Fruit fly (Drosophila melanogaster) whole organism, embryonic: ENCODE results near the gene drongo.

Source experiments
- Abd-B ChIP-seq: fragments of 200-800 bp; sonication (Bioruptor generic); optimal IDR thresholded peaks from 2 replicates; lab custom pipeline; 2018; ENCODE audit warnings: missing biosample characterization, mild to moderate bottlenecking, missing genetic modification characterization, moderate library complexity
- Atf-2 ChIP-seq: fragments of 200-800 bp; sonication (Bioruptor generic); optimal IDR thresholded peaks from 2 replicates; lab custom pipeline; 2016; ENCODE audit warnings: missing biosample characterization, missing genetic modification characterization
- CG10147 ChIP-seq: fragments of 200-800 bp; sonication (Bioruptor generic); optimal IDR thresholded peaks from 2 replicates; lab custom pipeline; 2019; ENCODE audit warnings: missing biosample characterization, mild to moderate bottlenecking, missing genetic modification characterization, moderate library complexity
- CG11247 ChIP-seq: fragments of 200-800 bp; sonication (Bioruptor generic); IDR thresholded peaks from 2 replicates; pipeline ENCODE4 v1.3.6; 2022; ENCODE audit warnings: missing biosample characterization, missing genetic modification characterization
- CG12659 ChIP-seq: fragments of 200-800 bp; sonication (Bioruptor generic); optimal IDR thresholded peaks from 3 replicates; lab custom pipeline; 2017; ENCODE audit warnings: mild to moderate bottlenecking, missing biosample characterization, missing genetic modification reagents, missing genetic modification characterization
- CG12942 ChIP-seq: fragments of 200-800 bp; sonication (Bioruptor generic); optimal IDR thresholded peaks from 3 replicates; lab custom pipeline; 2016; ENCODE audit warnings: missing biosample characterization, missing genetic modification characterization
- CG14014 ChIP-seq: fragments of 200-800 bp; sonication (Bioruptor generic); IDR thresholded peaks from 2 replicates; pipeline ENCODE4 v1.3.6; 2022; ENCODE audit warnings: missing biosample characterization, missing genetic modification characterization
- CG17361 ChIP-seq: fragments of 200-800 bp; sonication (Bioruptor generic); IDR thresholded peaks from 3 replicates; pipeline ENCODE4 v1.3.6; 2022; ENCODE audit warnings: missing biosample characterization, missing genetic modification characterization
- CG1792 ChIP-seq: fragments of 200-800 bp; sonication (Bioruptor generic); optimal IDR thresholded peaks from 2 replicates; lab custom pipeline; 2016; ENCODE audit warnings: missing biosample characterization, missing genetic modification characterization
- CG18476 ChIP-seq: fragments of 200-800 bp; sonication (Bioruptor generic); optimal IDR thresholded peaks from 2 replicates; lab custom pipeline; 2016; ENCODE audit warnings: missing biosample characterization, mild to moderate bottlenecking, missing genetic modification characterization
- CG18599 ChIP-seq: fragments of 200-800 bp; sonication (Bioruptor generic); optimal IDR thresholded peaks from 3 replicates; lab custom pipeline; 2017; ENCODE audit warnings: missing biosample characterization, missing genetic modification characterization, mild to moderate bottlenecking, moderate library complexity, missing genetic modification reagents
- CG2889 ChIP-seq: fragments of 200-800 bp; sonication (Bioruptor generic); IDR thresholded peaks from 3 replicates; pipeline ENCODE4 v1.3.6; 2022; ENCODE audit warnings: missing biosample characterization, missing genetic modification characterization
- CG31224 ChIP-seq: fragments of 200-800 bp; sonication (Bioruptor generic); IDR thresholded peaks from 2 replicates; pipeline ENCODE4 v1.3.6; 2022; ENCODE audit warnings: missing biosample characterization, missing genetic modification characterization
- CG34224 ChIP-seq: fragments of 200-800 bp; sonication (Bioruptor generic); IDR thresholded peaks from 3 replicates; pipeline ENCODE4 v1.3.6; 2022; ENCODE audit warnings: missing biosample characterization, missing genetic modification characterization; ENCODE audit not compliant: partially characterized antibody
- CG43689 ChIP-seq: fragments of 200-800 bp; sonication (Bioruptor generic); IDR thresholded peaks from 2 replicates; pipeline ENCODE4 v1.3.6; 2022; ENCODE audit warnings: missing biosample characterization, missing genetic modification characterization
- CG4820 ChIP-seq: fragments of 200-800 bp; sonication (Bioruptor generic); optimal IDR thresholded peaks from 3 replicates; lab custom pipeline; 2016; ENCODE audit warnings: missing biosample characterization, missing genetic modification characterization
- CG6791 ChIP-seq: fragments of 200-800 bp; sonication (Bioruptor generic); IDR thresholded peaks from 3 replicates; pipeline ENCODE4 v1.3.6; 2022; ENCODE audit warnings: missing biosample characterization, missing genetic modification characterization; ENCODE audit not compliant: partially characterized antibody
- CG8478 ChIP-seq: fragments of >200 bp; optimal IDR thresholded peaks from 2 replicates; lab custom pipeline; 2018
- CG9215 ChIP-seq: fragments of 200-800 bp; sonication (Bioruptor generic); IDR thresholded peaks from 2 replicates; pipeline ENCODE4 v1.3.6; 2022; ENCODE audit warnings: missing biosample characterization, missing genetic modification characterization
- Mes4 ChIP-seq: fragments of 200-800 bp; sonication (Bioruptor generic); optimal IDR thresholded peaks from 2 replicates; lab custom pipeline; 2016; ENCODE audit warnings: missing biosample characterization, missing genetic modification characterization
- NFAT ChIP-seq: fragments of 200-800 bp; sonication (Bioruptor generic); IDR thresholded peaks from 2 replicates; pipeline ENCODE4 v1.3.6; 2022; ENCODE audit warnings: missing biosample characterization, missing genetic modification characterization
- Nf-YB ChIP-seq: fragments of 200-800 bp; sonication (Bioruptor generic); optimal IDR thresholded peaks from 3 replicates; lab custom pipeline; 2019; ENCODE audit warnings: missing biosample characterization, mild to moderate bottlenecking, missing genetic modification characterization, moderate library complexity
- Six4 ChIP-seq: fragments of 200-800 bp; sonication (Bioruptor generic); optimal IDR thresholded peaks from 2 replicates; lab custom pipeline; 2016; ENCODE audit warnings: missing biosample characterization, missing genetic modification characterization
- ac ChIP-seq: fragments of 200-800 bp; sonication (Bioruptor generic); optimal IDR thresholded peaks from 3 replicates; lab custom pipeline; 2017; ENCODE audit warnings: missing biosample characterization, mild to moderate bottlenecking, missing genetic modification characterization
- amos ChIP-seq: fragments of 200-800 bp; sonication (Bioruptor generic); IDR thresholded peaks from 2 replicates; pipeline ENCODE4 v1.3.6; 2022; ENCODE audit warnings: missing biosample characterization, missing genetic modification characterization; ENCODE audit not compliant: partially characterized antibody
- ato ChIP-seq: fragments of 200-800 bp; sonication (Bioruptor generic); IDR thresholded peaks from 2 replicates; pipeline ENCODE4 v1.3.6; 2022; ENCODE audit warnings: missing biosample characterization, missing genetic modification characterization; ENCODE audit not compliant: partially characterized antibody
- cato ChIP-seq: fragments of 200-800 bp; sonication (Bioruptor generic); optimal IDR thresholded peaks from 2 replicates; lab custom pipeline; 2016; ENCODE audit warnings: missing biosample characterization, missing genetic modification characterization, borderline replicate concordance
- ci ChIP-seq: fragments of 200-800 bp; sonication (Bioruptor generic); IDR thresholded peaks from 3 replicates; pipeline ENCODE4 v1.3.6; 2022; ENCODE audit warnings: missing biosample characterization, missing genetic modification characterization
- croc ChIP-seq: fragments of 200-800 bp; sonication (Bioruptor generic); conservative IDR thresholded peaks from 3 replicates; pipeline ENCODE4 v1.3.6; 2022; ENCODE audit warnings: missing biosample characterization, missing genetic modification characterization
- dmrt99B ChIP-seq: fragments of 200-800 bp; sonication (Bioruptor generic); optimal IDR thresholded peaks from 2 replicates; lab custom pipeline; 2018; ENCODE audit warnings: missing biosample characterization, mild to moderate bottlenecking, missing genetic modification characterization, moderate library complexity
- dysf ChIP-seq: fragments of 200-800 bp; sonication (Bioruptor generic); IDR thresholded peaks from 3 replicates; pipeline ENCODE4 v1.3.6; 2022; ENCODE audit warnings: missing biosample characterization, missing genetic modification characterization
- emc ChIP-seq: fragments of 200-800 bp; sonication (Bioruptor generic); optimal IDR thresholded peaks from 2 replicates; lab custom pipeline; 2016; ENCODE audit warnings: missing biosample characterization, missing genetic modification characterization
- eyg ChIP-seq: fragments of 200-800 bp; sonication (Bioruptor generic); optimal IDR thresholded peaks from 3 replicates; lab custom pipeline; 2016; ENCODE audit warnings: missing biosample characterization, missing genetic modification characterization
- gem ChIP-seq: fragments of 200-800 bp; sonication (Bioruptor generic); optimal IDR thresholded peaks from 2 replicates; lab custom pipeline; 2019; ENCODE audit warnings: missing biosample characterization, mild to moderate bottlenecking, missing genetic modification characterization, moderate library complexity
- grau ChIP-seq: fragments of 200-800 bp; optimal IDR thresholded peaks from 3 replicates; lab custom pipeline; 2019; ENCODE audit warnings: missing biosample characterization, mild to moderate bottlenecking, missing genetic modification characterization, moderate library complexity
- ham ChIP-seq: fragments of 200-800 bp; sonication (Bioruptor generic); IDR thresholded peaks from 2 replicates; pipeline ENCODE4 v1.3.6; 2022; ENCODE audit warnings: missing biosample characterization, missing genetic modification characterization
- jigr1 ChIP-seq: fragments of 200-800 bp; sonication (Bioruptor generic); IDR thresholded peaks from 3 replicates; pipeline ENCODE4 v1.3.6; 2022; ENCODE audit warnings: missing biosample characterization, missing genetic modification characterization
- jumu ChIP-seq: fragments of 200-800 bp; sonication (Bioruptor generic); optimal IDR thresholded peaks from 3 replicates; lab custom pipeline; 2016; ENCODE audit warnings: missing biosample characterization, missing genetic modification characterization
- kay ChIP-seq: fragments of 200-800 bp; sonication (Bioruptor generic); optimal IDR thresholded peaks from 2 replicates; lab custom pipeline; 2016; ENCODE audit warnings: missing biosample characterization, missing genetic modification characterization
- ken ChIP-seq: fragments of 200-800 bp; sonication (Bioruptor generic); IDR thresholded peaks from 3 replicates; pipeline ENCODE4 v1.3.6; 2022; ENCODE audit warnings: missing biosample characterization, missing genetic modification characterization
- klu ChIP-seq: fragments of 200-800 bp; sonication (Bioruptor generic); IDR thresholded peaks from 2 replicates; pipeline ENCODE4 v1.3.6; 2022; ENCODE audit warnings: missing biosample characterization, missing genetic modification characterization
- mirr ChIP-seq: fragments of 200-800 bp; sonication (Bioruptor generic); optimal IDR thresholded peaks from 3 replicates; lab custom pipeline; 2018; ENCODE audit warnings: missing biosample characterization, mild to moderate bottlenecking, missing genetic modification characterization
- mld ChIP-seq: fragments of 200-800 bp; sonication (Bioruptor generic); IDR thresholded peaks from 3 replicates; pipeline ENCODE4 v1.3.6; 2022; ENCODE audit warnings: missing biosample characterization, missing genetic modification characterization; ENCODE audit not compliant: partially characterized antibody
- nmo ChIP-seq: fragments of 200-800 bp; sonication (Bioruptor generic); optimal IDR thresholded peaks from 2 replicates; lab custom pipeline; 2018; ENCODE audit warnings: missing biosample characterization, mild to moderate bottlenecking, missing genetic modification characterization, moderate library complexity
- p53 ChIP-seq: fragments of 200-800 bp; sonication (Bioruptor generic); optimal IDR thresholded peaks from 2 replicates; lab custom pipeline; 2016; ENCODE audit warnings: missing biosample characterization, missing genetic modification characterization
- shn ChIP-seq: fragments of 200-800 bp; sonication (Bioruptor generic); optimal IDR thresholded peaks from 3 replicates; lab custom pipeline; 2016; ENCODE audit warnings: missing biosample characterization, missing genetic modification characterization
- ssp ChIP-seq: fragments of 200-800 bp; sonication (Bioruptor generic); IDR thresholded peaks from 2 replicates; pipeline ENCODE4 v1.3.6; 2022; ENCODE audit warnings: missing biosample characterization, missing genetic modification characterization
- unc-4 ChIP-seq: fragments of 200-800 bp; sonication (Bioruptor generic); IDR thresholded peaks from 2 replicates; pipeline ENCODE4 v1.3.6; 2022; ENCODE audit warnings: missing biosample characterization, missing genetic modification characterization; ENCODE audit not compliant: partially characterized antibody
- wek ChIP-seq: fragments of 200-800 bp; sonication (Bioruptor generic); optimal IDR thresholded peaks from 3 replicates; lab custom pipeline; 2018; ENCODE audit warnings: missing biosample characterization, mild to moderate bottlenecking, missing genetic modification characterization, moderate library complexity

Gene drongo

dm6 chr2L:866950-867744, 16.3 kb upstream of the drongo start (continued):
- peak; percentile 82 for TF ChIP-seq wek (GFP tag; lab: Kevin White, UChicago)
- peak; percentile 76; the same call in 1 of the 2 replicates for TF ChIP-seq ham
- TF ChIP-seq CG18476 (GFP tag; lab: Kevin White, UChicago): peak; percentile 83
- TF ChIP-seq p53 (GFP tag; lab: Kevin White, UChicago): peak; percentile 57
- peak; percentile 97 for TF ChIP-seq ci (GFP tag; lab: Robert Waterston, UW)
- TF ChIP-seq CG17361 (GFP tag; lab: Robert Waterston, UW): peak; percentile 90
- peak; percentile 83 for TF ChIP-seq Mes4 (GFP tag; lab: Kevin White, UChicago)
- peak; percentile 68 for TF ChIP-seq ac (GFP tag; lab: Kevin White, UChicago)
- peak; percentile 84 for TF ChIP-seq kay
- TF ChIP-seq ken: peak; percentile 94
- no peak for TF ChIP-seq CG8478 (lab: Kevin White, UChicago)
- TF ChIP-seq Six4 (GFP tag; lab: Kevin White, UChicago): peak; percentile 81
- no peak for TF ChIP-seq CG34224 (GFP tag; lab: Robert Waterston, UW)
- TF ChIP-seq jigr1 (GFP tag; lab: Robert Waterston, UW): peak; percentile 88; the same call in 2 of the 3 replicates
- TF ChIP-seq croc (GFP tag; lab: Robert Waterston, UW): peak; percentile 85
- peak; percentile 86 for TF ChIP-seq ssp
- peak; percentile 73 for TF ChIP-seq Nf-YB (GFP tag; lab: Kevin White, UChicago)
- peak; percentile 95 for TF ChIP-seq dmrt99B (tag; lab: Kevin White, UChicago)
- TF ChIP-seq jumu (GFP tag; lab: Kevin White, UChicago): peak; percentile 90
- TF ChIP-seq NFAT (GFP tag; lab: Robert Waterston, UW): peak; percentile 97
- TF ChIP-seq unc-4 (GFP tag; lab: Robert Waterston, UW): no peak
- peak; percentile 94 for TF ChIP-seq CG12659
- TF ChIP-seq klu (GFP tag; lab: Robert Waterston, UW): peak; percentile 88
- peak; percentile 88 for TF ChIP-seq CG43689 (GFP tag; lab: Robert Waterston, UW)
- peak; percentile 95 for TF ChIP-seq gem (tag; lab: Kevin White, UChicago)
- TF ChIP-seq CG14014: peak; percentile 97
- TF ChIP-seq CG2889: peak; percentile 91
- TF ChIP-seq CG10147: peak; percentile 90
- peak; percentile 91 for TF ChIP-seq Abd-B (GFP tag; lab: Kevin White, UChicago)
- TF ChIP-seq mld (GFP tag; lab: Robert Waterston, UW): 0 out of 3 replicates have a peak, but pooled peaks have one; percentile 43
- TF ChIP-seq CG9215 (GFP tag; lab: Robert Waterston, UW): peak; percentile 93
- TF ChIP-seq grau: peak; percentile 99
- TF ChIP-seq CG1792 (GFP tag; lab: Kevin White, UChicago): peak; percentile 86
- TF ChIP-seq CG31224: peak; percentile 90
- TF ChIP-seq CG12942 (GFP tag; lab: Kevin White, UChicago): peak; percentile 90
- TF ChIP-seq cato: peak; percentile 80
- TF ChIP-seq CG6791: no peak
- 0 out of 2 replicates have a peak, but pooled peaks have one; percentile 14 for TF ChIP-seq amos (GFP tag; lab: Robert Waterston, UW)
- peak; percentile 93 for TF ChIP-seq CG18599
- peak; percentile 96 for TF ChIP-seq dysf (GFP tag; lab: Robert Waterston, UW)
- peak; percentile 75 for TF ChIP-seq shn (GFP tag; lab: Kevin White, UChicago)
- TF ChIP-seq Atf-2 (GFP tag; lab: Kevin White, UChicago): peak; percentile 87
- TF ChIP-seq ato (GFP tag; lab: Robert Waterston, UW): no peak
- TF ChIP-seq emc (GFP tag; lab: Kevin White, UChicago): peak; percentile 75
- peak; percentile 91 for TF ChIP-seq mirr
- TF ChIP-seq CG11247: peak; percentile 95
- TF ChIP-seq nmo: peak; percentile 91
- peak; percentile 83 for TF ChIP-seq eyg (GFP tag; lab: Kevin White, UChicago)
- TF ChIP-seq CG4820 (GFP tag; lab: Kevin White, UChicago): peak; percentile 89
